Worm (Caenorhabditis elegans) whole organism, L4/young adult: ENCODE data around the gene lsd-1.
"Not testable (repeated sequence)": the region's sequence is repeated elsewhere in the genome, so short reads cannot be mapped to it uniquely, and the experiment has no call there.

Source experiments
- W03F9.2 ChIP-seq: fragments of 150-350 bp; optimal IDR thresholded peaks from 2 replicates; lab custom pipeline; 2014; ENCODE audit warnings: missing biosample characterization, missing genetic modification characterization
- dao-5 ChIP-seq: sonication (generic microtip); optimal IDR thresholded peaks from 2 replicates; lab custom pipeline; 2016; ENCODE audit warnings: missing genotype, missing genetic modification characterization, moderate library complexity, missing compliant biosample characterization
- him-1 ChIP-seq: sonication (generic microtip); optimal IDR thresholded peaks from 2 replicates; lab custom pipeline; 2016; ENCODE audit warnings: missing genotype, missing genetic modification reagents, missing genetic modification characterization, missing compliant biosample characterization

DNA sequence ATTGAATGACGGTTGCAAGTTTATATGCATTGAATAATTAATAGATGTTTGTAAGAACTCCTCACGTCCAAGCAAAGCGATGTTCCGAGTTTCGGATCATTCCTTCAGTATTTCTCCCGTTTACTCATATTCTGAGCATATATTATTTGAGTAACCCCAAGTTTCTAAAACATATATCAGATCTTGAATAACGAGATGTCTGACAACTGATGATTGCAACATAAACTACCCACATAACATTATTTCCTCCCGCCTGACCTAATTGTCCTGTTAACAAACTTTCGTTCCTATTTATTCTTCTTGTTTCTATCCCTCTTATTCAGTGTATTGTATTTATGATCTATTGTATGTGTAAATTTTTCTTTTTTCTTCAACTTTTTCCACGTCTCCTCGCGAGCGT lies 12.5 kb downstream of the lsd-1 start, which contains the start of gene C49F5.13:
- TF ChIP-seq him-1, W03F9.2, dao-5 (tag; lab: Kevin White, UChicago): not testable (repeated sequence)
